Worm (Caenorhabditis elegans): Measurements from ENCODE around the gene rab-33.
A peak's percentile ranks its signal among the peaks of the same experiment; 100 is the strongest.

Gene rab-33

DNA sequence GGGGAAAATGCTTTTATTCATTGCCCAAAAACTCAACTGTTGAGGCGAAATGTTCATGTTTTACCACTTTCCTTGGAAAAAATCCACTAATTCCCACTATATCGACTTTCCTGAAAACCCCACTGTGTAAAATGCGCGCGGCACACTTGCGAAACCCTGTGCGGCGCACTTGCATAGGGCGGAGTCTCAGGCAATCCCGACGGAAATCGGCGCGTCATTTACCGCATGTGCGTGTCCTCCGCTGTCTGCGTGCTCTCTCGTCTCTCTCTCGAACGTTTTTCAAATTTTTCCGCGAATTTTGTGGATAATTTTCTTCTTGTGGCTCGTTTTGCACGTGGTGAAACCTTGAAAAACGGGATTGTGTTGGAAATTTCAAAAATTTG is 42.5 kb downstream of the rab-33 start, which contains the start of gene atx-2 (continued):
- TF ChIP-seq lin-13 (GFP tag; optimal IDR thresholded peaks at IDR 0.05) (peak; percentile 75), efl-3 (GFP tag; optimal IDR thresholded peaks at IDR 0.05) (peak; percentile 66), sptf-1 (tag; optimal IDR thresholded peaks at IDR 0.05) (no peak), lir-3 (tag; optimal IDR thresholded peaks at IDR 0.05; ENCODE audit: poor library complexity) (peak; percentile 76), lin-15B (tag; optimal IDR thresholded peaks at IDR 0.05) (peak; percentile 41), ztf-11 (tag; optimal IDR thresholded peaks at IDR 0.05) (peak in 1 of 2 experiments; percentile 73), sup-37 (GFP tag; optimal IDR thresholded peaks at IDR 0.05) (no peak), grh-1 (GFP tag; IDR thresholded peaks at IDR 0.05) (peak; percentile 60), nhr-237 (tag; optimal IDR thresholded peaks at IDR 0.05) (no peak), zag-1 (tag; optimal IDR thresholded peaks at IDR 0.05) (no peak), sox-4 (tag; optimal IDR thresholded peaks at IDR 0.05) (no peak), fos-1 (tag; optimal IDR thresholded peaks at IDR 0.05) (no peak), egl-27 (tag; optimal IDR thresholded peaks at IDR 0.05) (no peak), lin-14 (GFP tag; optimal IDR thresholded peaks at IDR 0.05) (peak; percentile 79), mef-2 (tag; optimal IDR thresholded peaks at IDR 0.05) (no peak), aly-2 (tag; optimal IDR thresholded peaks at IDR 0.05) (no peak), irx-1 (tag; optimal IDR thresholded peaks at IDR 0.05) (peak; percentile 39), hlh-17 (GFP tag; optimal IDR thresholded peaks at IDR 0.05; ENCODE audit: borderline replicate concordance) (no peak), vab-15 (tag; optimal IDR thresholded peaks at IDR 0.05) (no peak), mep-1 (tag; optimal IDR thresholded peaks at IDR 0.05) (peak; percentile 62), lsy-2 (tag; optimal IDR thresholded peaks at IDR 0.05) (peak; percentile 48 to 77), nhr-19 (GFP tag; conservative IDR thresholded peaks at IDR 0.05) (peak; percentile 79), ets-5 (GFP tag; IDR thresholded peaks at IDR 0.05) (no peak), C04F5.9 (tag; optimal IDR thresholded peaks at IDR 0.05) (peak; percentile 11), nhr-12 (tag; optimal IDR thresholded peaks at IDR 0.05) (no peak), C16A3.4 (tag; optimal IDR thresholded peaks at IDR 0.05) (peak; percentile 67), hlh-4 (tag; optimal IDR thresholded peaks at IDR 0.05) (no peak), C34B4.2 (tag; optimal IDR thresholded peaks at IDR 0.05) (peak; percentile 9), jun-1 (tag; optimal IDR thresholded peaks at IDR 0.05) (peak; percentile 70), hpl-2 (GFP tag; optimal IDR thresholded peaks at IDR 0.05) (peak; percentile 62), elt-2 (tag; optimal IDR thresholded peaks at IDR 0.05) (no peak), fkh-4 (tag; optimal IDR thresholded peaks at IDR 0.05; ENCODE audit: borderline replicate concordance) (no peak), nhr-84 (tag; optimal IDR thresholded peaks at IDR 0.05) (no peak), lin-35 (GFP tag; optimal IDR thresholded peaks at IDR 0.05) (peak; percentile 54 to 62), nhr-77 (tag; optimal IDR thresholded peaks at IDR 0.05) (no peak), nhr-76 (tag; optimal IDR thresholded peaks at IDR 0.05) (peak; percentile 44), nhr-47 (tag; optimal IDR thresholded peaks at IDR 0.05) (peak; percentile 82), ama-1 (optimal IDR thresholded peaks at IDR 0.05) (no peak), snu-23 (GFP tag; optimal IDR thresholded peaks at IDR 0.05) (peak; percentile 81), skn-1 (tag; optimal IDR thresholded peaks at IDR 0.05) (peak; percentile 73), xbp-1 (tag; optimal IDR thresholded peaks at IDR 0.05) (peak; percentile 71), F16B12.6 (tag; optimal IDR thresholded peaks at IDR 0.05) (peak; percentile 55), tlp-1 (tag; optimal IDR thresholded peaks at IDR 0.05) (no peak), elt-3 (tag; optimal IDR thresholded peaks at IDR 0.05) (peak in 1 of 6 experiments; percentile 47), nhr-11 (tag; optimal IDR thresholded peaks at IDR 0.05) (no peak), nhr-20 (tag; optimal IDR thresholded peaks at IDR 0.05) (peak; percentile 48), alr-1 (tag; optimal IDR thresholded peaks at IDR 0.05; ENCODE audit: borderline replicate concordance) (no peak), fkh-8 (tag; optimal IDR thresholded peaks at IDR 0.05) (peak; percentile 81), ceh-82 (tag; optimal IDR thresholded peaks at IDR 0.05) (peak; percentile 68 to 78 (median 73))

All from whole organism, L1 larva.